Fruit fly (Drosophila melanogaster) S2 (cell line): Measurements from ENCODE around the gene CG12375.

Source experiments
- CG8478 ChIP-seq: fragments of >200 bp; optimal IDR thresholded peaks from 2 replicates; lab custom pipeline; 2018
- CTCF ChIP-seq, 2 experiments: fragments of >200 bp; optimal IDR thresholded peaks; 2 replicates each; lab custom pipeline; 2018

DNA sequence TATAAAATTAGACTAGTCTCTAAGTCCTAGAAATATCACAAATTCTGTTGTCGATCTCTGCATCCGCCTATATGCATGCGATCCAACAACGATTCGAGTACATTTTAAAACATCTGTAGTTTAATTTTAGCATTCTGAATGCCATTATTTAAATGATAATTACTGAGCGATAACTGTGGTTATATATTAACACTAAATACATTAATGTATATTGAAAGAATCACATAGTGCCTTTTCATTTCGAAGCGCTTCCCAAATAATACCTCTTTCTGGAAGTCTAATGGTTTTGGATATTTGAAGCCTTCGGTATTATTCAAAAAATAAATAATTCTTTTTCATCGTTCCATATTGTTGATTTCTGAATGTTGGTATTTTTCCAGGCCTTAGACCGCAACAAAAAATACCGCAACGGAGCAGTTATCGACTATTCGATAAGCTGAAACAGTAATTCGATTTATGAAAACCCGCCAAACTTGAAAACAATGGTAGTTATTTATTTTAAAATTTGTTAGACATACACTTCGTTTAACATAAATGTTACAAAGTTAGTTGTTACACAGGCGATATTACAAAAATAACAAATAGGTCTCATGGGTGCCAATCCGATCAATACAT lies 7.2 kb upstream of the CG12375 start:
- TF ChIP-seq CTCF (optimal IDR thresholded peaks at IDR 0.05; lab: Kevin White, UChicago) (no peak), CG8478 (lab: Kevin White, UChicago) (no peak)
